Worm (Caenorhabditis elegans): ENCODE measurements around the gene atg-16.2.

atg-16.2 gene

ce11 chrII:6491817-6492452 is 38.7 kb upstream of the atg-16.2 start, which contains the start of the genes T28D9.11 and T28D9.1 (continued):
- peak; percentile 38 to 55 for TF ChIP-seq efl-1 (optimal IDR thresholded peaks at IDR 0.05)
- TF ChIP-seq efl-1 (GFP tag; optimal IDR thresholded peaks at IDR 0.05 in 1 of 2), result peak in 1 of 2 experiments; percentile 32
- TF ChIP-seq dpl-1 (GFP tag; optimal IDR thresholded peaks at IDR 0.05), result peak in 2 of 3 experiments; percentile 4 to 50
- no peak for TF ChIP-seq nhr-237 (tag; optimal IDR thresholded peaks at IDR 0.05)
- TF ChIP-seq C04F5.9 (tag; optimal IDR thresholded peaks at IDR 0.05), result no peak
- TF ChIP-seq nhr-47 (tag; optimal IDR thresholded peaks at IDR 0.05), result peak; percentile 56
- TF ChIP-seq snu-23 (GFP tag; optimal IDR thresholded peaks at IDR 0.05), result peak; percentile 32
- TF ChIP-seq ets-5 (GFP tag; IDR thresholded peaks at IDR 0.05), result no peak
- TF ChIP-seq nhr-84 (tag; optimal IDR thresholded peaks at IDR 0.05), result no peak
- no peak for TF ChIP-seq mef-2 (tag; optimal IDR thresholded peaks at IDR 0.05)
- TF ChIP-seq mab-9 (GFP tag; IDR thresholded peaks at IDR 0.05), result 0 out of 2 replicates have a peak, but pooled peaks have one; percentile 25
- TF ChIP-seq sox-4 (tag; optimal IDR thresholded peaks at IDR 0.05), result no peak
- TF ChIP-seq ceh-82 (tag; optimal IDR thresholded peaks at IDR 0.05), result peak in 2 of 3 experiments; percentile 56 to 81
- no peak for TF ChIP-seq lin-15B (tag; optimal IDR thresholded peaks at IDR 0.05)
- TF ChIP-seq sup-37 (GFP tag; optimal IDR thresholded peaks at IDR 0.05), result no peak
- no peak for TF ChIP-seq skn-1 (tag; optimal IDR thresholded peaks at IDR 0.05)
- no peak for TF ChIP-seq ces-1 (GFP tag; optimal IDR thresholded peaks at IDR 0.05)
- TF ChIP-seq mdl-1 (tag; optimal IDR thresholded peaks at IDR 0.05), result no peak
- peak; percentile 53 for TF ChIP-seq unc-86 (tag; optimal IDR thresholded peaks at IDR 0.05)
- no peak for TF ChIP-seq ceh-90 (tag; optimal IDR thresholded peaks at IDR 0.05)
- TF ChIP-seq hlh-17 (GFP tag; optimal IDR thresholded peaks at IDR 0.05; ENCODE audit: borderline replicate concordance), result no peak
- peak in 1 of 2 experiments; percentile 54 for TF ChIP-seq ztf-11 (tag; optimal IDR thresholded peaks at IDR 0.05)
- no peak for TF ChIP-seq nhr-11 (tag; optimal IDR thresholded peaks at IDR 0.05)
- TF ChIP-seq nhr-77 (tag; optimal IDR thresholded peaks at IDR 0.05), result peak; percentile 54
- no peak for TF ChIP-seq F16B12.6 (tag; optimal IDR thresholded peaks at IDR 0.05)
- TF ChIP-seq fkh-8 (tag; optimal IDR thresholded peaks at IDR 0.05), result peak; percentile 87
- TF ChIP-seq lin-14 (GFP tag; optimal IDR thresholded peaks at IDR 0.05), result peak; percentile 88
- no peak for TF ChIP-seq alr-1 (tag; optimal IDR thresholded peaks at IDR 0.05; ENCODE audit: borderline replicate concordance)
- TF ChIP-seq C16A3.4 (tag; optimal IDR thresholded peaks at IDR 0.05), result peak; percentile 12
- no peak for TF ChIP-seq ceh-63 (GFP tag; optimal IDR thresholded peaks at IDR 0.05)
- TF ChIP-seq hpl-2 (GFP tag; optimal IDR thresholded peaks at IDR 0.05), result no peak
- TF ChIP-seq unc-98 (GFP tag; IDR thresholded peaks at IDR 0.05), result no peak
- 0 out of 2 replicates have a peak, but pooled peaks have one; percentile 22 for TF ChIP-seq grh-1 (GFP tag; IDR thresholded peaks at IDR 0.05)
- no peak for TF ChIP-seq unc-62 (GFP tag; optimal IDR thresholded peaks at IDR 0.05)
- no peak for TF ChIP-seq nhr-76 (tag; optimal IDR thresholded peaks at IDR 0.05)
- no peak for TF ChIP-seq vab-15 (tag; optimal IDR thresholded peaks at IDR 0.05)
- TF ChIP-seq lin-39 (tag; optimal IDR thresholded peaks at IDR 0.05), result no peak
- TF ChIP-seq sptf-1 (tag; optimal IDR thresholded peaks at IDR 0.05), result no peak
- TF ChIP-seq rnt-1 (tag; optimal IDR thresholded peaks at IDR 0.05), result peak; percentile 58
- peak in 1 of 2 experiments; percentile 56 for TF ChIP-seq lin-35 (GFP tag; optimal IDR thresholded peaks at IDR 0.05)
- no peak for TF ChIP-seq blmp-1 (tag; optimal IDR thresholded peaks at IDR 0.05)
- no peak for TF ChIP-seq ceh-88 (GFP tag; IDR thresholded peaks at IDR 0.05)
- TF ChIP-seq tlp-1 (tag; optimal IDR thresholded peaks at IDR 0.05), result no peak
- TF ChIP-seq efl-3 (GFP tag; optimal IDR thresholded peaks at IDR 0.05), result no peak
- TF ChIP-seq snpc-4 (tag; optimal IDR thresholded peaks at IDR 0.05), result peak; percentile 80
- peak; percentile 18 for TF ChIP-seq tbx-2 (tag; optimal IDR thresholded peaks at IDR 0.05)
- TF ChIP-seq zag-1 (tag; optimal IDR thresholded peaks at IDR 0.05), result no peak
- peak; percentile 23 for TF ChIP-seq ztf-4 (tag; optimal IDR thresholded peaks at IDR 0.05)
- no peak for TF ChIP-seq irx-1 (tag; optimal IDR thresholded peaks at IDR 0.05)
- TF ChIP-seq nhr-85 (tag), result no peak
- no peak for TF ChIP-seq pax-3 (tag; optimal IDR thresholded peaks at IDR 0.05)
- peak; percentile 6 for TF ChIP-seq xbp-1 (tag; optimal IDR thresholded peaks at IDR 0.05)

All from whole organism, L1 larva.